Fruit fly (Drosophila melanogaster): Measurements from ENCODE around the gene CG9951.

DNA sequence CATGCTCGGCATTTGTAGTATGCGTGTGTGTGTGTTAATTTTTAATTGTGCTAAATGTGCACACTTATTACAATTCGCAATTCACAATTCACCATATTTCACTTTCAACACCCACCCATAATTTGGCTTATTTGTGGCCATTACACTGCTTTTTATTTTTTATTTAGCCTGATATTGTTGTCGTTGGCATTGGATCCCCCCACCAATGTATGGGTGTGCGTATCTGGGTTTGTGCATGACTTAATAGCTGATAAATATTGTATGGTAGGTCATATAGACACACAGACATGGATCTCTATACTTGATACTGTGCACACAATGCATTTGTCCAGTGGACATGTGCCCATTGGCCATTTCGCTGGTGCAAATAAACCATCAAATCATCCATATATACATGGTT lies 10.7 kb downstream of the CG9951 start:
- TF ChIP-seq h (optimal IDR thresholded peaks at IDR 0.05): no peak
- no peak for TF ChIP-seq psq (optimal IDR thresholded peaks at IDR 0.05)
- TF ChIP-seq ttk (optimal IDR thresholded peaks at IDR 0.05): no peak

Measured in Kc167 (cell line).